Fruit fly (Drosophila melanogaster): Measurements from ENCODE around the gene tow.

DNA sequence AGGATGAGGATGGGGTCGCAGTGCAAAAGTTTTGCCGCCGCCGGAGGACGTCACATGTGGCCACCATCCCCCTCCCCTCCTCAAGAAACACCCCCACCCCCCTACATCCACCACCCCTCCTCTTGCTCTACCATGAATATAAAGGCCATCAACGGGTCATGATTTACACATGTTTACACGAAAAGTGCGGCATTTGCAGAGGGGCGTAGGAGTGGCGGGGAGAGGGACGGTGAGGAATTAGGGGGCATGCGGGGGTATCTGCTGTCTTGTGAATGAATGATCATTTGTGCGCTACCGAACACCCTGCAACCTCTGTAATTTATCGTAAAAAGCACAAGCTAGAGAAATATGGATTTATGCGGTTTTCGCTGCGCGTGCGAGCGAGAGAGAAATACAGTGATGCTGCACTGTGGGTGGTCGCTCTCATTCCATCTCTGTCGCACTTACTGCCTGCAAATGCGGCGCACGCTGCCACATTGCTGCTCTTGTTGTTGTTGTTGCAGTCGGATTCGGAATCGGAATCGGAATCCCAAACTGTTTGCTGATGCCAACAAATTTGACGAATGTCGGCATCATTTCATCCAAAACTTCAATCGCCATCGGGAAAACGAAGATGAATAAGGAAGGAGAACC, 38.6 kb downstream of the tow start:
- no peak for TF ChIP-seq Dfd (GFP tag; optimal IDR thresholded peaks at IDR 0.05)
- TF ChIP-seq foxo (GFP tag; optimal IDR thresholded peaks at IDR 0.05) = no peak
- no peak for TF ChIP-seq psq (GFP tag; optimal IDR thresholded peaks at IDR 0.05)
- TF ChIP-seq N (GFP tag; optimal IDR thresholded peaks at IDR 0.05) = no peak
- no peak for TF ChIP-seq sv (GFP tag; optimal IDR thresholded peaks at IDR 0.05)
- no peak for TF ChIP-seq CrebA (GFP tag; optimal IDR thresholded peaks at IDR 0.05; ENCODE audit: borderline replicate concordance)
- TF ChIP-seq OdsH (GFP tag; optimal IDR thresholded peaks at IDR 0.05) = no peak
- no peak for TF ChIP-seq pan (optimal IDR thresholded peaks at IDR 0.05)
- no peak for TF ChIP-seq dl (GFP tag; optimal IDR thresholded peaks at IDR 0.05; ENCODE audit: insufficient read depth in 1 of 2, partially characterized antibody in 2 of 2)
- TF ChIP-seq usp (GFP tag; optimal IDR thresholded peaks at IDR 0.05) = no peak
- TF ChIP-seq lola (GFP tag; optimal IDR thresholded peaks at IDR 0.05) = no peak
- no peak for TF ChIP-seq Jra (GFP tag; optimal IDR thresholded peaks at IDR 0.05)
- no peak for TF ChIP-seq dmrt93B (GFP tag; optimal IDR thresholded peaks at IDR 0.05)
- TF ChIP-seq GATAd (GFP tag; optimal IDR thresholded peaks at IDR 0.05) = no peak
